Worm (Caenorhabditis elegans) whole organism, early embryonic: ENCODE measurements around the gene Y69H2.1.

Source experiments
- ceh-13 ChIP-seq: fragments of 200-800 bp; sonication (Bioruptor generic); optimal IDR thresholded peaks from 2 replicates; lab custom pipeline; 2018; ENCODE audit warnings: mild to moderate bottlenecking, missing genetic modification characterization, missing compliant biosample characterization
- ets-7 ChIP-seq: sonication (generic microtip); optimal IDR thresholded peaks from 2 replicates; lab custom pipeline; 2016; ENCODE audit warnings: missing genotype, missing genetic modification characterization, missing compliant biosample characterization
- tra-4 ChIP-seq: sonication (generic microtip); optimal IDR thresholded peaks from 2 replicates; lab custom pipeline; 2017; ENCODE audit warnings: missing genetic modification characterization, missing compliant biosample characterization

DNA sequence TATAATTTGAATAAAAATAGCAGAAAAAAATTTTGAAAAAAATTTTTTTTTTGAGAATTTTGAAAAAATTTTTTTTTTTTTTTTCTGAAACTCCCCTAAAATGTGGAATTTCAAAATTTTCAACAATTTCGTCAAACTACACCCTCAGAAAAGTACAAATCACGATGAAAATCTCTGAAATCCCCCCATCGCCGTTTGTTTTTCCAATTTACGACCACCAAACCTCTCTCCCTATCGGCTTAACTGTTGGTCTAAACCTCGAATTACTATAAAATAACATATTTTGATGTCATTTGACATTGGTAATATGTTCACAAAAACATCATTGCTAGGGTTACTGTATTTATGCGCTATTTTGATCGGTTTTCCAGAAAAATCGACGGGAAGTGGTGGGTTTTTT, 47.7 kb upstream of the Y69H2.1 start, which contains the start of gene Y69H2.10:
- no peak for TF ChIP-seq tra-4 (tag; lab: Kevin White, UChicago)
- no peak for TF ChIP-seq ets-7 (tag; lab: Kevin White, UChicago)
- no peak for TF ChIP-seq ceh-13 (GFP tag; lab: Kevin White, UChicago)
